Worm (Caenorhabditis elegans): ENCODE measurements around the gene M03B6.5.

DNA sequence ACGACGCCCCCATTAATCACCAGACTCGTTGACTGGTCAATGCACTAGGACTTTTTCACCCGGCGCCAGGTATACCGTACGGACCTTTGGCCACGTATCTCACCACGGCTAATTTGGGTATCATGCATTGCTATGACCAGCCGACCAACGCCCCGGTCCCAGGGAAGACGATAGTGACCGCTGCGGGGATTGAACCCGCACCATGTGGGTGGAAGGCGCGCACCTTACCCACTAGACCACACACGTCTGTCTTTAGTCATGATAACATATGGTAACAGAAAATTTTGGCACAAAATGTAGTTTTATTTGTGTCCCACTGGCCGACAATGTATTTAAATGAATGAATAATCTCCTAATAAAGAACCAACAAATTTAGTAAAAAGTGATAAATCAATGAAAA is 42.4 kb downstream of the M03B6.5 start:
- no peak for TF ChIP-seq ZK546.5 (tag; optimal IDR thresholded peaks at IDR 0.05)
- no peak for TF ChIP-seq ztf-4 (tag; optimal IDR thresholded peaks at IDR 0.05)

All from whole organism, L3 larva.